Fruit fly (Drosophila melanogaster): ENCODE measurements around the gene cyst.

The cyst gene

DNA sequence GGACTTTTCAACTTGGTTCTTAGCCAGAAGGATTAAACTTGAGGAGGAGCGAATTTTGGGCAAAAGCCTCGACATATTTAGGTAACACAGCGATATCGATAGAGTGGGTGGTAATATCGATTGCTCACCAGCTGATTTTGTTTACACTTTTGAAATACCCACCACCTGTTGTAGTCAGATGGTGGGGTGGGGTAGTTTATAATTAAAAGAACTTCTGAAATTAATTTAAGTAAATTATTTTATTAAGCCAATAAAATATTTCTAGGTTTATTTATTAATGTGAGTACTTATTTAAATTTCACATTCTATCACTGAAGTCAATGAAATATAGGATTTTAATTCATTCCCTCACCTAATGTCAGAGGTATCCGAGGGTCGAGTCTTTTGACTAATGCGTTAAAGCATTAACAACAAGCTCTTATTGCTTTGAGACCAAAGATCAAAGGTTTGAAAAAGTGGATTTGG lies 18.5 kb downstream of the cyst start, which contains the start of the genes CG10194 and CG18094 (continued):
- TF ChIP-seq CG12659 (GFP tag; optimal IDR thresholded peaks at IDR 0.05) (peak; percentile 35), Bdp1 (GFP tag; optimal IDR thresholded peaks at IDR 0.05) (no peak), CG12391 (tag; optimal IDR thresholded peaks at IDR 0.05) (peak; percentile 66), CG16815 (GFP tag; optimal IDR thresholded peaks at IDR 0.05) (peak; percentile 14), CG15073 (GFP tag; optimal IDR thresholded peaks at IDR 0.05) (no peak), sens (GFP tag) (peak; percentile 27), Ets97D (GFP tag; optimal IDR thresholded peaks at IDR 0.05) (peak; percentile 1), Hmr (GFP tag; optimal IDR thresholded peaks at IDR 0.05) (no peak), CG8478 (optimal IDR thresholded peaks at IDR 0.05) (no peak), gro (GFP tag; optimal IDR thresholded peaks at IDR 0.05) (no peak), ssp (GFP tag; IDR thresholded peaks at IDR 0.05) (no peak), CG30431 (GFP tag; optimal IDR thresholded peaks at IDR 0.05) (no peak), CG1233 (GFP tag; optimal IDR thresholded peaks at IDR 0.05) (no peak), CG5953 (GFP tag; IDR thresholded peaks at IDR 0.05) (no peak), zfh1 (GFP tag; IDR thresholded peaks at IDR 0.05) (no peak), pnt (GFP tag; optimal IDR thresholded peaks at IDR 0.05) (no peak), HmgZ (tag; optimal IDR thresholded peaks at IDR 0.05) (peak; percentile 43), lilli (GFP tag; optimal IDR thresholded peaks at IDR 0.05) (peak; percentile 68), Oaz (GFP tag; IDR thresholded peaks at IDR 0.05) (no peak), salm (tag; optimal IDR thresholded peaks at IDR 0.05) (no peak), CG1603 (tag; optimal IDR thresholded peaks at IDR 0.05) (no peak), insv (GFP tag; optimal IDR thresholded peaks at IDR 0.05) (no peak), slp2 (GFP tag; optimal IDR thresholded peaks at IDR 0.05) (no peak), Doc3 (GFP tag; IDR thresholded peaks at IDR 0.05; ENCODE audit: partially characterized antibody) (peak; percentile 63), CG11696 (GFP tag; IDR thresholded peaks at IDR 0.05) (no peak), Hey (tag; optimal IDR thresholded peaks at IDR 0.05) (no peak), pfk (GFP tag; optimal IDR thresholded peaks at IDR 0.05) (no peak), Asciz (GFP tag; optimal IDR thresholded peaks at IDR 0.05) (peak; percentile 32), dm (GFP tag; optimal IDR thresholded peaks at IDR 0.05) (no peak), Hsf (GFP tag; optimal IDR thresholded peaks at IDR 0.05) (peak; percentile 38), CG17802 (tag; optimal IDR thresholded peaks at IDR 0.05) (no peak), CG6254 (GFP tag; optimal IDR thresholded peaks at IDR 0.05) (no peak), Sox102F (GFP tag; optimal IDR thresholded peaks at IDR 0.05) (no peak), lola (GFP tag; optimal IDR thresholded peaks at IDR 0.05) (no peak), tx (GFP tag; optimal IDR thresholded peaks at IDR 0.05) (no peak), fd96Cb (tag; optimal IDR thresholded peaks at IDR 0.05) (no peak), jigr1 (GFP tag; IDR thresholded peaks at IDR 0.05) (no peak), CG12071 (GFP tag; optimal IDR thresholded peaks at IDR 0.05) (no peak), MBD-R2 (GFP tag; IDR thresholded peaks at IDR 0.05) (peak; percentile 91), Awh (GFP tag; IDR thresholded peaks at IDR 0.05) (no peak), HLH4C (GFP tag; IDR thresholded peaks at IDR 0.05; ENCODE audit: partially characterized antibody) (peak; percentile 66), CG9215 (GFP tag; IDR thresholded peaks at IDR 0.05) (peak; percentile 11; the same call in 1 of the 2 replicates), Oli (tag; optimal IDR thresholded peaks at IDR 0.05) (no peak), Dref (GFP tag; IDR thresholded peaks at IDR 0.05) (peak; percentile 74), CG3995 (GFP tag; optimal IDR thresholded peaks at IDR 0.05) (no peak), Gsc (GFP tag; IDR thresholded peaks at IDR 0.05) (no peak), danr (GFP tag; IDR thresholded peaks at IDR 0.05) (no peak), HLH54F (GFP tag; optimal IDR thresholded peaks at IDR 0.05) (no peak), CG14710 (tag; optimal IDR thresholded peaks at IDR 0.05) (peak; percentile 21), nmo (GFP tag; optimal IDR thresholded peaks at IDR 0.05) (peak; percentile 47), CG3838 (GFP tag; optimal IDR thresholded peaks at IDR 0.05) (no peak), nerfin-2 (GFP tag; IDR thresholded peaks at IDR 0.05; ENCODE audit: partially characterized antibody) (no peak)
